Fruit fly (Drosophila melanogaster) whole organism, embryonic: ENCODE measurements around the gene CG3184.

ENCODE experiments used
- Atf-2 ChIP-seq: fragments of 200-800 bp; sonication (Bioruptor generic); optimal IDR thresholded peaks from 2 replicates; lab custom pipeline; 2016; ENCODE audit warnings: missing biosample characterization, missing genetic modification characterization
- CG10267 ChIP-seq: fragments of 200-800 bp; sonication (Bioruptor generic); optimal IDR thresholded peaks from 2 replicates; lab custom pipeline; 2018; ENCODE audit warnings: missing biosample characterization, mild to moderate bottlenecking, missing genetic modification characterization, moderate library complexity
- CG10321 ChIP-seq: fragments of 200-800 bp; sonication (Bioruptor generic); IDR thresholded peaks from 2 replicates; pipeline ENCODE4 v1.3.6; 2022; ENCODE audit warnings: missing biosample characterization, missing genetic modification characterization
- CG14441 ChIP-seq: fragments of 200-800 bp; sonication (Bioruptor generic); IDR thresholded peaks from 2 replicates; pipeline ENCODE4 v1.3.6; 2022; ENCODE audit warnings: missing biosample characterization, missing genetic modification characterization
- CG17568 ChIP-seq: fragments of 200-800 bp; sonication (Bioruptor generic); optimal IDR thresholded peaks from 2 replicates; lab custom pipeline; 2018; ENCODE audit warnings: missing biosample characterization, mild to moderate bottlenecking, missing genetic modification characterization, moderate library complexity
- CG2889 ChIP-seq: fragments of 200-800 bp; sonication (Bioruptor generic); IDR thresholded peaks from 3 replicates; pipeline ENCODE4 v1.3.6; 2022; ENCODE audit warnings: missing biosample characterization, missing genetic modification characterization
- CG30020 ChIP-seq: fragments of 200-800 bp; optimal IDR thresholded peaks from 2 replicates; lab custom pipeline; 2019; ENCODE audit warnings: missing biosample characterization, mild to moderate bottlenecking, missing genetic modification characterization, moderate library complexity
- CG30403 ChIP-seq: fragments of 200-800 bp; sonication (Bioruptor generic); optimal IDR thresholded peaks from 3 replicates; lab custom pipeline; 2016; ENCODE audit warnings: missing biosample characterization, missing genetic modification characterization
- CG31441 ChIP-seq: fragments of 200-800 bp; sonication (Bioruptor generic); IDR thresholded peaks from 2 replicates; pipeline ENCODE4 v1.3.6; 2022; ENCODE audit warnings: missing biosample characterization, missing genetic modification characterization
- CG33213 ChIP-seq: fragments of 200-800 bp; sonication (Bioruptor generic); optimal IDR thresholded peaks from 3 replicates; lab custom pipeline; 2016; ENCODE audit warnings: missing biosample characterization, missing genetic modification characterization
- CG4282 ChIP-seq: fragments of 200-800 bp; sonication (Bioruptor generic); optimal IDR thresholded peaks from 2 replicates; lab custom pipeline; 2016; ENCODE audit warnings: missing biosample characterization, missing genetic modification characterization
- CG4820 ChIP-seq: fragments of 200-800 bp; sonication (Bioruptor generic); optimal IDR thresholded peaks from 3 replicates; lab custom pipeline; 2016; ENCODE audit warnings: missing biosample characterization, missing genetic modification characterization
- CG6765 ChIP-seq: fragments of 200-800 bp; sonication (Bioruptor generic); optimal IDR thresholded peaks from 3 replicates; lab custom pipeline; 2017; ENCODE audit warnings: missing biosample characterization, mild to moderate bottlenecking, missing genetic modification characterization
- CG6813 ChIP-seq: fragments of 200-800 bp; sonication (Bioruptor generic); optimal IDR thresholded peaks from 2 replicates; lab custom pipeline; 2017; ENCODE audit warnings: missing biosample characterization, missing genetic modification characterization, mild to moderate bottlenecking, moderate library complexity, missing genetic modification reagents
- CG7271 ChIP-seq: fragments of 200-800 bp; sonication (Bioruptor generic); optimal IDR thresholded peaks from 2 replicates; lab custom pipeline; 2018; ENCODE audit warnings: missing biosample characterization, mild to moderate bottlenecking, missing genetic modification characterization, moderate library complexity
- CG7556 ChIP-seq: fragments of 200-800 bp; sonication (Bioruptor generic); optimal IDR thresholded peaks from 2 replicates; lab custom pipeline; 2017; ENCODE audit warnings: missing biosample characterization, mild to moderate bottlenecking, missing genetic modification characterization
- CG9797 ChIP-seq: fragments of 200-800 bp; sonication (Bioruptor generic); optimal IDR thresholded peaks from 3 replicates; lab custom pipeline; 2018; ENCODE audit warnings: missing biosample characterization, mild to moderate bottlenecking, missing genetic modification characterization
- CG9876 ChIP-seq: fragments of 200-800 bp; sonication (Bioruptor generic); optimal IDR thresholded peaks from 2 replicates; lab custom pipeline; 2016; ENCODE audit warnings: missing biosample characterization, missing genetic modification characterization
- CrebB ChIP-seq: fragments of 200-800 bp; sonication (Bioruptor generic); optimal IDR thresholded peaks from 3 replicates; lab custom pipeline; 2018; ENCODE audit warnings: missing biosample characterization, mild to moderate bottlenecking, missing genetic modification characterization
- Dek ChIP-seq: fragments of 200-800 bp; sonication (Bioruptor generic); optimal IDR thresholded peaks from 3 replicates; lab custom pipeline; 2019; ENCODE audit warnings: missing biosample characterization, mild to moderate bottlenecking, missing genetic modification characterization, moderate library complexity
- Dfd ChIP-seq, 2 experiments: fragments of >200 bp; optimal IDR thresholded peaks; 2 replicates each; lab custom pipeline; 2017; ENCODE audit warnings: missing biosample characterization in 2 of 2, missing genetic modification characterization in 2 of 2
- E2f1 ChIP-seq: fragments of 200-800 bp; sonication (Bioruptor generic); IDR thresholded peaks from 2 replicates; pipeline ENCODE4 v1.3.6; 2022; ENCODE audit warnings: missing biosample characterization, missing genetic modification characterization
- H15 ChIP-seq: fragments of 200-800 bp; sonication (Bioruptor generic); IDR thresholded peaks from 3 replicates; pipeline ENCODE4 v1.3.6; 2022; ENCODE audit warnings: missing biosample characterization, missing genetic modification characterization
- Hey ChIP-seq: fragments of 200-800 bp; sonication (Bioruptor generic); optimal IDR thresholded peaks from 3 replicates; lab custom pipeline; 2018; ENCODE audit warnings: missing biosample characterization, mild to moderate bottlenecking, missing genetic modification characterization
- Mad ChIP-seq: fragments of 200-800 bp; sonication (Bioruptor generic); optimal IDR thresholded peaks from 2 replicates; lab custom pipeline; 2016; ENCODE audit warnings: missing biosample characterization, missing genetic modification characterization
- Nf-YB ChIP-seq: fragments of 200-800 bp; sonication (Bioruptor generic); optimal IDR thresholded peaks from 3 replicates; lab custom pipeline; 2019; ENCODE audit warnings: missing biosample characterization, mild to moderate bottlenecking, missing genetic modification characterization, moderate library complexity
- Sox100B ChIP-seq: fragments of 200-800 bp; sonication (Bioruptor generic); optimal IDR thresholded peaks from 3 replicates; lab custom pipeline; 2018; ENCODE audit warnings: missing biosample characterization, mild to moderate bottlenecking, missing genetic modification characterization
- TFAM ChIP-seq: fragments of 200-800 bp; sonication (Bioruptor generic); optimal IDR thresholded peaks from 2 replicates; lab custom pipeline; 2017; ENCODE audit warnings: missing biosample characterization, missing genetic modification characterization, inconsistent platforms
- Vsx1 ChIP-seq: fragments of 200-800 bp; sonication (Bioruptor generic); optimal IDR thresholded peaks from 2 replicates; lab custom pipeline; 2017; ENCODE audit warnings: missing biosample characterization, mild to moderate bottlenecking, missing genetic modification characterization, missing genetic modification reagents
- Xbp1 ChIP-seq: fragments of 200-800 bp; sonication (Bioruptor generic); optimal IDR thresholded peaks from 3 replicates; lab custom pipeline; 2016; ENCODE audit warnings: missing biosample characterization, mild to moderate bottlenecking, missing genetic modification characterization
- Xrp1 ChIP-seq: fragments of 200-800 bp; sonication (Bioruptor generic); IDR thresholded peaks from 2 replicates; pipeline ENCODE4 v1.3.6; 2022; ENCODE audit warnings: missing biosample characterization, missing genetic modification characterization
- bcd ChIP-seq: fragments of 200-800 bp; sonication (Bioruptor generic); optimal IDR thresholded peaks from 2 replicates; lab custom pipeline; 2017; ENCODE audit warnings: missing biosample characterization, mild to moderate bottlenecking, missing genetic modification characterization
- caup ChIP-seq: fragments of 200-800 bp; sonication (Bioruptor generic); optimal IDR thresholded peaks from 3 replicates; lab custom pipeline; 2017; ENCODE audit warnings: missing biosample characterization, mild to moderate bottlenecking, missing genetic modification characterization, moderate library complexity; ENCODE audit not compliant: severe bottlenecking
- dan ChIP-seq: fragments of 200-800 bp; sonication (Bioruptor generic); IDR thresholded peaks from 2 replicates; pipeline ENCODE4 v1.3.6; 2022; ENCODE audit warnings: missing biosample characterization, missing genetic modification characterization
- disco-r ChIP-seq: fragments of 200-800 bp; sonication (Bioruptor generic); optimal IDR thresholded peaks from 2 replicates; lab custom pipeline; 2016; ENCODE audit warnings: missing biosample characterization, missing genetic modification characterization
- ewg ChIP-seq: fragments of 200-800 bp; sonication (Bioruptor generic); optimal IDR thresholded peaks from 3 replicates; lab custom pipeline; 2017; ENCODE audit warnings: mild to moderate bottlenecking, missing biosample characterization, missing genetic modification reagents, missing genetic modification characterization
- exex ChIP-seq: fragments of 200-800 bp; sonication (Bioruptor generic); optimal IDR thresholded peaks from 4 replicates; lab custom pipeline; 2018; ENCODE audit warnings: missing biosample characterization, mild to moderate bottlenecking, missing genetic modification characterization, moderate library complexity
- fd64A ChIP-seq: fragments of 200-800 bp; sonication (Bioruptor generic); optimal IDR thresholded peaks from 3 replicates; lab custom pipeline; 2018; ENCODE audit warnings: missing biosample characterization, mild to moderate bottlenecking, missing genetic modification characterization
- gcm2 ChIP-seq: fragments of 200-800 bp; sonication (Bioruptor generic); optimal IDR thresholded peaks from 2 replicates; lab custom pipeline; 2016; ENCODE audit warnings: missing biosample characterization, missing genetic modification characterization
- gsb ChIP-seq: fragments of 200-800 bp; sonication (Bioruptor generic); IDR thresholded peaks from 2 replicates; pipeline ENCODE4 v1.3.6; 2022; ENCODE audit warnings: missing biosample characterization, missing genetic modification characterization
- hb ChIP-seq: fragments of 200-800 bp; sonication (Bioruptor generic); IDR thresholded peaks from 3 replicates; pipeline ENCODE4 v1.3.6; 2022; ENCODE audit warnings: missing biosample characterization, missing genetic modification characterization; ENCODE audit not compliant: partially characterized antibody
- insv ChIP-seq, 2 experiments: fragments of 200-800 bp; sonication (Bioruptor generic); optimal IDR thresholded peaks; 3 replicates each; lab custom pipeline; 2016 to 2018; ENCODE audit warnings: missing biosample characterization in 2 of 2, missing genetic modification characterization in 2 of 2
- lov ChIP-seq, 2 experiments: fragments of 200-800 bp in 1 of 2; fragments of >200 bp in 1 of 2; sonication (Bioruptor generic) in 1 of 2; IDR thresholded peaks in 1 of 2; optimal IDR thresholded peaks in 1 of 2; 2 replicates in 1 of 2; 3 replicates in 1 of 2; pipeline versions ENCODE4 v1.3.6 to Lab custom; 2017 to 2022; ENCODE audit warnings: missing biosample characterization in 1 of 2, missing genetic modification characterization in 1 of 2
- repo ChIP-seq: fragments of 200-800 bp; sonication (Bioruptor generic); optimal IDR thresholded peaks from 2 replicates; lab custom pipeline; 2016; ENCODE audit warnings: missing biosample characterization, missing genetic modification characterization
- sens-2 ChIP-seq: fragments of 200-800 bp; sonication (Bioruptor generic); IDR thresholded peaks from 2 replicates; pipeline ENCODE4 v1.3.6; 2022; ENCODE audit warnings: missing biosample characterization, missing genetic modification characterization
- toy ChIP-seq: fragments of 200-800 bp; sonication (Bioruptor generic); IDR thresholded peaks from 2 replicates; pipeline ENCODE4 v1.3.6; 2022; ENCODE audit warnings: missing biosample characterization, missing genetic modification characterization
- trem ChIP-seq: fragments of 200-800 bp; optimal IDR thresholded peaks from 3 replicates; lab custom pipeline; 2019; ENCODE audit warnings: missing biosample characterization, mild to moderate bottlenecking, missing genetic modification characterization, moderate library complexity
- tup ChIP-seq: fragments of 200-800 bp; sonication (Bioruptor generic); optimal IDR thresholded peaks from 2 replicates; lab custom pipeline; 2016; ENCODE audit warnings: missing biosample characterization, mild to moderate bottlenecking, missing genetic modification characterization, moderate library complexity
- tx ChIP-seq: fragments of 200-800 bp; sonication (Bioruptor generic); optimal IDR thresholded peaks from 2 replicates; lab custom pipeline; 2016; ENCODE audit warnings: missing biosample characterization, missing genetic modification characterization
- vfl ChIP-seq: fragments of 200-800 bp; sonication (Bioruptor generic); optimal IDR thresholded peaks from 2 replicates; lab custom pipeline; 2016; ENCODE audit warnings: missing biosample characterization, missing genetic modification characterization
- zen ChIP-seq: fragments of 200-800 bp; sonication (Bioruptor generic); optimal IDR thresholded peaks from 3 replicates; lab custom pipeline; 2018; ENCODE audit warnings: missing biosample characterization, mild to moderate bottlenecking, missing genetic modification characterization, moderate library complexity

Gene CG3184

dm6 chrX:6711295-6711694, 22.7 kb upstream of the CG3184 start (continued):
- peak; percentile 69 for TF ChIP-seq Atf-2
- TF ChIP-seq hb (GFP tag; lab: Robert Waterston, UW) = no peak
- TF ChIP-seq CG2889 (GFP tag; lab: Robert Waterston, UW) = no peak
- peak; percentile 49 for TF ChIP-seq vfl (GFP tag; lab: Kevin White, UChicago)
- TF ChIP-seq CG31441 (GFP tag; lab: Robert Waterston, UW) = peak; percentile 84
- peak; percentile 4 for TF ChIP-seq disco-r (GFP tag; lab: Kevin White, UChicago)
- peak; percentile 54 for TF ChIP-seq gcm2 (GFP tag; lab: Kevin White, UChicago)
- no peak for TF ChIP-seq CG10321
- TF ChIP-seq zen (tag; lab: Kevin White, UChicago) = peak; percentile 57
- TF ChIP-seq CG10267 (tag; lab: Kevin White, UChicago) = peak; percentile 72
- TF ChIP-seq dan = no peak
- peak; percentile 80 for TF ChIP-seq CG30403 (GFP tag; lab: Kevin White, UChicago)
- TF ChIP-seq tx = peak; percentile 76
- TF ChIP-seq Nf-YB (GFP tag; lab: Kevin White, UChicago) = peak; percentile 61
- peak; percentile 78 for TF ChIP-seq Xbp1 (GFP tag; lab: Kevin White, UChicago)
- peak; percentile 65 for TF ChIP-seq CG33213 (GFP tag; lab: Kevin White, UChicago)
- TF ChIP-seq lov (optimal IDR thresholded peaks at IDR 0.05; lab: Kevin White, UChicago) = no peak
- no peak for TF ChIP-seq lov (GFP tag; IDR thresholded peaks at IDR 0.05; lab: Robert Waterston, UW)
- TF ChIP-seq CrebB (tag; lab: Kevin White, UChicago) = peak; percentile 82
- TF ChIP-seq Xrp1 (GFP tag; lab: Robert Waterston, UW) = peak; percentile 81
- peak; percentile 54 for TF ChIP-seq CG6765
- peak; percentile 86 for TF ChIP-seq CG14441 (GFP tag; lab: Robert Waterston, UW)
- peak; percentile 81 for TF ChIP-seq bcd (GFP tag; lab: Kevin White, UChicago)
- no peak for TF ChIP-seq toy
- TF ChIP-seq TFAM (GFP tag; lab: Kevin White, UChicago) = peak; percentile 24
- peak; percentile 62 for TF ChIP-seq ewg
- TF ChIP-seq Mad (GFP tag; lab: Kevin White, UChicago) = peak; percentile 55
- TF ChIP-seq CG7271 (tag; lab: Kevin White, UChicago) = no peak
- TF ChIP-seq trem (tag; lab: Kevin White, UChicago) = peak; percentile 74
- no peak for TF ChIP-seq insv (GFP tag; optimal IDR thresholded peaks at IDR 0.05; lab: Kevin White, UChicago)
- TF ChIP-seq CG4820 (GFP tag; lab: Kevin White, UChicago) = peak; percentile 55
- peak; percentile 83 for TF ChIP-seq Dek (tag; lab: Kevin White, UChicago)
- TF ChIP-seq Sox100B = peak; percentile 64
- TF ChIP-seq Vsx1 (GFP tag; lab: Kevin White, UChicago) = peak; percentile 35
- peak; percentile 37 for TF ChIP-seq exex (tag; lab: Kevin White, UChicago)
- TF ChIP-seq CG30020 (tag; lab: Kevin White, UChicago) = peak; percentile 7
- no peak for TF ChIP-seq gsb (GFP tag; lab: Robert Waterston, UW)
- peak; percentile 18 for TF ChIP-seq CG4282 (GFP tag; lab: Kevin White, UChicago)
- TF ChIP-seq CG7556 (GFP tag; lab: Kevin White, UChicago) = peak; percentile 86
- TF ChIP-seq CG17568 (GFP tag; lab: Kevin White, UChicago) = peak; percentile 37
- no peak for TF ChIP-seq sens-2
- TF ChIP-seq H15 (GFP tag; lab: Robert Waterston, UW) = peak; percentile 30; the same call in 1 of the 3 replicates
- TF ChIP-seq Dfd (GFP tag; optimal IDR thresholded peaks at IDR 0.05; lab: Kevin White, UChicago) = no peak
- peak; percentile 69 for TF ChIP-seq caup
- peak; percentile 58 for TF ChIP-seq CG9876 (GFP tag; lab: Kevin White, UChicago)
- peak; percentile 74 for TF ChIP-seq CG6813 (GFP tag; lab: Kevin White, UChicago)
- TF ChIP-seq repo (GFP tag; lab: Kevin White, UChicago) = peak; percentile 66
- TF ChIP-seq CG9797 = no peak
- peak; percentile 54 for TF ChIP-seq fd64A
- no peak for TF ChIP-seq Hey
- peak; percentile 71 for TF ChIP-seq E2f1 (GFP tag; lab: Robert Waterston, UW)
- TF ChIP-seq tup (GFP tag; lab: Kevin White, UChicago) = peak; percentile 48
